Fruit fly (Drosophila melanogaster) whole organism, embryonic: ENCODE results near the gene Blm.
A peak's percentile ranks its signal among the peaks of the same experiment; 100 is the strongest.

Source experiments
- ATbp ChIP-seq: fragments of 200-800 bp; sonication (Bioruptor generic); optimal IDR thresholded peaks from 2 replicates; lab custom pipeline; 2017; ENCODE audit warnings: missing biosample characterization, mild to moderate bottlenecking, missing genetic modification characterization, missing genetic modification reagents
- Asciz ChIP-seq: fragments of 200-800 bp; sonication (Bioruptor generic); optimal IDR thresholded peaks from 2 replicates; lab custom pipeline; 2017; ENCODE audit warnings: missing biosample characterization, mild to moderate bottlenecking, missing genetic modification characterization, missing genetic modification reagents
- Bdp1 ChIP-seq: fragments of 200-800 bp; sonication (Bioruptor generic); optimal IDR thresholded peaks from 3 replicates; lab custom pipeline; 2016; ENCODE audit warnings: missing biosample characterization, missing genetic modification characterization
- CG10267 ChIP-seq: fragments of 200-800 bp; sonication (Bioruptor generic); optimal IDR thresholded peaks from 2 replicates; lab custom pipeline; 2018; ENCODE audit warnings: missing biosample characterization, mild to moderate bottlenecking, missing genetic modification characterization, moderate library complexity
- CG1233 ChIP-seq: fragments of 200-800 bp; sonication (Bioruptor generic); optimal IDR thresholded peaks from 4 replicates; lab custom pipeline; 2018; ENCODE audit warnings: missing biosample characterization, mild to moderate bottlenecking, missing genetic modification characterization
- CG13424 ChIP-seq: fragments of 200-800 bp; sonication (Bioruptor generic); optimal IDR thresholded peaks from 2 replicates; lab custom pipeline; 2019; ENCODE audit warnings: missing biosample characterization, mild to moderate bottlenecking, missing genetic modification characterization, moderate library complexity
- CG15073 ChIP-seq: fragments of 200-800 bp; sonication (Bioruptor generic); optimal IDR thresholded peaks from 2 replicates; lab custom pipeline; 2016; ENCODE audit warnings: missing biosample characterization, missing genetic modification characterization
- CG17186 ChIP-seq: fragments of 200-800 bp; sonication (Bioruptor generic); optimal IDR thresholded peaks from 3 replicates; lab custom pipeline; 2017; ENCODE audit warnings: missing biosample characterization, missing genetic modification reagents, missing genetic modification characterization
- CG18599 ChIP-seq: fragments of 200-800 bp; sonication (Bioruptor generic); optimal IDR thresholded peaks from 3 replicates; lab custom pipeline; 2017; ENCODE audit warnings: missing biosample characterization, missing genetic modification characterization, mild to moderate bottlenecking, moderate library complexity, missing genetic modification reagents
- CG30431 ChIP-seq: fragments of 200-800 bp; sonication (Bioruptor generic); optimal IDR thresholded peaks from 2 replicates; lab custom pipeline; 2017; ENCODE audit warnings: missing biosample characterization, missing genetic modification characterization
- CG5245 ChIP-seq: fragments of 200-800 bp; sonication (Bioruptor generic); optimal IDR thresholded peaks from 3 replicates; lab custom pipeline; 2016; ENCODE audit warnings: missing biosample characterization, missing genetic modification characterization
- CG5953 ChIP-seq: fragments of 200-800 bp; sonication (Bioruptor generic); IDR thresholded peaks from 2 replicates; pipeline ENCODE4 v1.3.6; 2022; ENCODE audit warnings: missing biosample characterization, missing genetic modification characterization
- CG6175 ChIP-seq: fragments of 200-800 bp; sonication (Bioruptor generic); IDR thresholded peaks from 3 replicates; pipeline ENCODE4 v1.3.6; 2022; ENCODE audit warnings: missing biosample characterization, missing genetic modification characterization
- CG6654 ChIP-seq: fragments of 200-800 bp; sonication (Bioruptor generic); optimal IDR thresholded peaks from 2 replicates; lab custom pipeline; 2017; ENCODE audit warnings: missing biosample characterization, mild to moderate bottlenecking, missing genetic modification characterization
- CG7357 ChIP-seq: fragments of 200-800 bp; sonication (Bioruptor generic); IDR thresholded peaks from 3 replicates; pipeline ENCODE4 v1.3.6; 2022; ENCODE audit warnings: missing biosample characterization, missing genetic modification characterization
- CG7745 ChIP-seq: fragments of 200-800 bp; sonication (Bioruptor generic); optimal IDR thresholded peaks from 2 replicates; lab custom pipeline; 2018; ENCODE audit warnings: missing biosample characterization, mild to moderate bottlenecking, missing genetic modification characterization, moderate library complexity
- CG7987 ChIP-seq: fragments of 200-800 bp; sonication (Bioruptor generic); optimal IDR thresholded peaks from 2 replicates; lab custom pipeline; 2018; ENCODE audit warnings: missing biosample characterization, mild to moderate bottlenecking, missing genetic modification characterization, moderate library complexity
- CG8290 ChIP-seq, 3 experiments: fragments of 200-800 bp; sonication (Bioruptor generic); optimal IDR thresholded peaks; 2 replicates each; lab custom pipeline; 2016 to 2019; ENCODE audit warnings: missing biosample characterization in 3 of 3, missing genetic modification characterization in 3 of 3, mild to moderate bottlenecking in 2 of 3, moderate library complexity in 1 of 3
- CrebB ChIP-seq: fragments of 200-800 bp; sonication (Bioruptor generic); optimal IDR thresholded peaks from 3 replicates; lab custom pipeline; 2018; ENCODE audit warnings: missing biosample characterization, mild to moderate bottlenecking, missing genetic modification characterization
- Dad ChIP-seq: fragments of 200-800 bp; sonication (Bioruptor generic); optimal IDR thresholded peaks from 3 replicates; lab custom pipeline; 2016; ENCODE audit warnings: missing biosample characterization, missing genetic modification characterization
- Dip2 ChIP-seq: fragments of 200-800 bp; sonication (Bioruptor generic); IDR thresholded peaks from 2 replicates; pipeline ENCODE4 v1.3.6; 2022; ENCODE audit warnings: missing biosample characterization, missing genetic modification characterization
- HHEX ChIP-seq: fragments of 200-800 bp; sonication (Bioruptor generic); optimal IDR thresholded peaks from 3 replicates; lab custom pipeline; 2017; ENCODE audit warnings: missing biosample characterization, mild to moderate bottlenecking, missing genetic modification characterization, missing genetic modification reagents
- Hr51 ChIP-seq, 2 experiments: fragments of 200-800 bp; sonication (Bioruptor generic); optimal IDR thresholded peaks; 2 replicates in 1 of 2; 3 replicates in 1 of 2; lab custom pipeline; 2016 to 2018; ENCODE audit warnings: missing biosample characterization in 2 of 2, missing genetic modification characterization in 2 of 2, mild to moderate bottlenecking in 1 of 2, moderate library complexity in 1 of 2
- Jarid2 ChIP-seq: fragments of 200-800 bp; sonication (Bioruptor generic); optimal IDR thresholded peaks from 3 replicates; lab custom pipeline; 2017; ENCODE audit warnings: mild to moderate bottlenecking, missing biosample characterization, missing genetic modification reagents, missing genetic modification characterization
- Myb ChIP-seq: fragments of 200-800 bp; sonication (Bioruptor generic); optimal IDR thresholded peaks from 2 replicates; lab custom pipeline; 2016; ENCODE audit warnings: missing biosample characterization, missing genetic modification characterization
- Ptx1 ChIP-seq: fragments of 200-800 bp; sonication (Bioruptor generic); IDR thresholded peaks from 2 replicates; pipeline ENCODE4 v1.3.6; 2022; ENCODE audit warnings: missing biosample characterization, missing genetic modification characterization
- Ravus ChIP-seq: fragments of 200-800 bp; sonication (Bioruptor generic); IDR thresholded peaks from 2 replicates; pipeline ENCODE4 v1.3.6; 2022; ENCODE audit warnings: missing biosample characterization, missing genetic modification characterization
- Sry-β ChIP-seq: fragments of 200-800 bp; sonication (Bioruptor generic); optimal IDR thresholded peaks from 2 replicates; lab custom pipeline; 2018; ENCODE audit warnings: missing biosample characterization, mild to moderate bottlenecking, missing genetic modification characterization, moderate library complexity
- Trl ChIP-seq, 3 experiments: fragments of >200 bp in 2 of 3; fragments of 200-800 bp in 1 of 3; sonication (Bioruptor generic) in 1 of 3; optimal IDR thresholded peaks; 2 replicates in 1 of 3; 3 replicates in 2 of 3; lab custom pipeline; 2016 to 2017; ENCODE audit warnings: missing biosample characterization in 1 of 3, missing genetic modification characterization in 1 of 3
- YL-1 ChIP-seq: fragments of 200-800 bp; sonication (Bioruptor generic); optimal IDR thresholded peaks from 3 replicates; lab custom pipeline; 2017; ENCODE audit warnings: missing biosample characterization, mild to moderate bottlenecking, missing genetic modification characterization
- ab ChIP-seq: fragments of 200-800 bp; sonication (Bioruptor generic); optimal IDR thresholded peaks from 2 replicates; lab custom pipeline; 2016; ENCODE audit warnings: missing biosample characterization, missing genetic modification characterization
- al ChIP-seq: fragments of 200-800 bp; sonication (Bioruptor generic); IDR thresholded peaks from 2 replicates; pipeline ENCODE4 v1.3.6; 2022; ENCODE audit warnings: missing biosample characterization, missing genetic modification characterization
- ara ChIP-seq: fragments of 200-800 bp; sonication (Bioruptor generic); IDR thresholded peaks from 2 replicates; pipeline ENCODE4 v1.3.6; 2022; ENCODE audit warnings: missing biosample characterization, missing genetic modification characterization
- az2 ChIP-seq: fragments of 200-800 bp; sonication (Bioruptor generic); optimal IDR thresholded peaks from 3 replicates; lab custom pipeline; 2016; ENCODE audit warnings: missing biosample characterization, missing genetic modification characterization
- bowl ChIP-seq: fragments of 200-800 bp; sonication (Bioruptor generic); IDR thresholded peaks from 2 replicates; pipeline ENCODE4 v1.3.6; 2022; ENCODE audit warnings: missing biosample characterization, missing genetic modification characterization
- cad ChIP-seq: fragments of >200 bp; optimal IDR thresholded peaks from 2 replicates; lab custom pipeline; 2017; ENCODE audit warnings: missing biosample characterization, missing genetic modification characterization
- en ChIP-seq: fragments of 200-800 bp; sonication (Bioruptor generic); optimal IDR thresholded peaks from 2 replicates; lab custom pipeline; 2016; ENCODE audit warnings: missing biosample characterization, missing genetic modification characterization
- ftz-f1 ChIP-seq: fragments of 200-800 bp; sonication (Bioruptor generic); optimal IDR thresholded peaks from 2 replicates; lab custom pipeline; 2016; ENCODE audit warnings: missing biosample characterization, missing genetic modification characterization
- jing ChIP-seq: fragments of 200-800 bp; sonication (Bioruptor generic); optimal IDR thresholded peaks from 2 replicates; lab custom pipeline; 2018; ENCODE audit warnings: missing biosample characterization, mild to moderate bottlenecking, missing genetic modification characterization
- jumu ChIP-seq: fragments of 200-800 bp; sonication (Bioruptor generic); optimal IDR thresholded peaks from 3 replicates; lab custom pipeline; 2016; ENCODE audit warnings: missing biosample characterization, missing genetic modification characterization
- knrl ChIP-seq: fragments of 200-800 bp; sonication (Bioruptor generic); IDR thresholded peaks from 3 replicates; pipeline ENCODE4 v1.3.6; 2022; ENCODE audit warnings: missing biosample characterization, missing genetic modification characterization; ENCODE audit not compliant: partially characterized antibody
- nmo ChIP-seq: fragments of 200-800 bp; sonication (Bioruptor generic); optimal IDR thresholded peaks from 2 replicates; lab custom pipeline; 2018; ENCODE audit warnings: missing biosample characterization, mild to moderate bottlenecking, missing genetic modification characterization, moderate library complexity
- pum ChIP-seq: fragments of 200-800 bp; sonication (Bioruptor generic); optimal IDR thresholded peaks from 2 replicates; lab custom pipeline; 2016; ENCODE audit warnings: missing biosample characterization, missing genetic modification characterization
- ro ChIP-seq: fragments of 200-800 bp; sonication (Bioruptor generic); IDR thresholded peaks from 2 replicates; pipeline ENCODE4 v1.3.6; 2022; ENCODE audit warnings: missing biosample characterization, missing genetic modification characterization
- row ChIP-seq: fragments of 200-800 bp; sonication (Bioruptor generic); IDR thresholded peaks from 3 replicates; pipeline ENCODE4 v1.3.6; 2022; ENCODE audit warnings: missing biosample characterization, missing genetic modification characterization
- sisA ChIP-seq: fragments of 200-800 bp; sonication (Bioruptor generic); IDR thresholded peaks from 2 replicates; pipeline ENCODE4 v1.3.6; 2022; ENCODE audit warnings: missing biosample characterization, missing genetic modification characterization
- sqz ChIP-seq: fragments of 200-800 bp; sonication (Bioruptor generic); optimal IDR thresholded peaks from 3 replicates; lab custom pipeline; 2018; ENCODE audit warnings: missing biosample characterization, mild to moderate bottlenecking, missing genetic modification characterization
- trh ChIP-seq: fragments of 200-800 bp; sonication (Bioruptor generic); optimal IDR thresholded peaks from 2 replicates; lab custom pipeline; 2016; ENCODE audit warnings: missing biosample characterization, missing genetic modification characterization
- unc-4 ChIP-seq: fragments of 200-800 bp; sonication (Bioruptor generic); IDR thresholded peaks from 2 replicates; pipeline ENCODE4 v1.3.6; 2022; ENCODE audit warnings: missing biosample characterization, missing genetic modification characterization; ENCODE audit not compliant: partially characterized antibody

Blm gene

dm6 chr3R:11786695-11787226 is 45.2 kb upstream of the Blm start, which contains the start of the genes prd1 and HisCl1 (continued):
- peak; percentile 85 for TF ChIP-seq Myb (GFP tag; lab: Kevin White, UChicago)
- TF ChIP-seq pum: peak; percentile 43
- TF ChIP-seq ATbp (GFP tag; lab: Kevin White, UChicago): peak; percentile 39
- peak; percentile 40 for TF ChIP-seq CG6654 (GFP tag; lab: Kevin White, UChicago)
- no peak for TF ChIP-seq cad
- peak; percentile 58 for TF ChIP-seq Dad (GFP tag; lab: Kevin White, UChicago)
- peak; percentile 35 for TF ChIP-seq CG30431 (GFP tag; lab: Kevin White, UChicago)
- TF ChIP-seq CG1233 (GFP tag; lab: Kevin White, UChicago): no peak
- TF ChIP-seq Ptx1: peak; percentile 76
- peak; percentile 34 for TF ChIP-seq trh (GFP tag; lab: Kevin White, UChicago)
- peak; percentile 94 for TF ChIP-seq row (GFP tag; lab: Robert Waterston, UW)
- peak; percentile 3 for TF ChIP-seq jing (GFP tag; lab: Kevin White, UChicago)
- TF ChIP-seq CG5953: no peak
- TF ChIP-seq CG17186 (GFP tag; lab: Kevin White, UChicago): peak; percentile 84
- TF ChIP-seq CG7745: no peak
- no peak for TF ChIP-seq Jarid2
- no peak for TF ChIP-seq CG15073 (GFP tag; lab: Kevin White, UChicago)
- TF ChIP-seq knrl (GFP tag; lab: Robert Waterston, UW): 0 out of 3 replicates have a peak, but pooled peaks have one; percentile 26
- TF ChIP-seq Bdp1: peak; percentile 36
- no peak for TF ChIP-seq ara (GFP tag; lab: Robert Waterston, UW)
- no peak for TF ChIP-seq Trl (optimal IDR thresholded peaks at IDR 0.05; lab: Kevin White, UChicago)
- TF ChIP-seq Trl (GFP tag; optimal IDR thresholded peaks at IDR 0.05; lab: Kevin White, UChicago): peak; percentile 65
- peak; percentile 66 for TF ChIP-seq sisA
- peak; percentile 64 for TF ChIP-seq az2 (GFP tag; lab: Kevin White, UChicago)
- peak; percentile 67 for TF ChIP-seq ftz-f1
- TF ChIP-seq CrebB (tag; lab: Kevin White, UChicago): no peak
- peak; percentile 84 for TF ChIP-seq YL-1 (GFP tag; lab: Kevin White, UChicago)
- TF ChIP-seq ro (GFP tag; lab: Robert Waterston, UW): no peak
- TF ChIP-seq Hr51 (GFP tag; optimal IDR thresholded peaks at IDR 0.05; lab: Kevin White, UChicago): peak in 1 of 2 experiments; percentile 43
- TF ChIP-seq Asciz (GFP tag; lab: Kevin White, UChicago): no peak
- peak; percentile 66 for TF ChIP-seq al (GFP tag; lab: Robert Waterston, UW)
- no peak for TF ChIP-seq CG18599
- TF ChIP-seq CG5245: peak; percentile 9
- peak; percentile 70 for TF ChIP-seq CG7987 (GFP tag; lab: Kevin White, UChicago)
- TF ChIP-seq Sry-β (GFP tag; lab: Kevin White, UChicago): peak; percentile 55
- TF ChIP-seq Dip2 (GFP tag; lab: Robert Waterston, UW): no peak
- TF ChIP-seq CG7357 (GFP tag; lab: Robert Waterston, UW): no peak
- TF ChIP-seq Ravus (GFP tag; lab: Robert Waterston, UW): no peak
- TF ChIP-seq nmo (GFP tag; lab: Kevin White, UChicago): peak; percentile 89
- peak; percentile 37 for TF ChIP-seq jumu (GFP tag; lab: Kevin White, UChicago)
- no peak for TF ChIP-seq ab (GFP tag; lab: Kevin White, UChicago)
- TF ChIP-seq unc-4: 0 out of 2 replicates have a peak, but pooled peaks have one; percentile 22
- TF ChIP-seq CG13424 (tag; lab: Kevin White, UChicago): peak; percentile 71
- TF ChIP-seq bowl (GFP tag; lab: Robert Waterston, UW): no peak
- peak; percentile 81 for TF ChIP-seq sqz (GFP tag; lab: Kevin White, UChicago)
- TF ChIP-seq CG10267 (tag; lab: Kevin White, UChicago): peak; percentile 71
- TF ChIP-seq CG6175 (GFP tag; lab: Robert Waterston, UW): no peak
- peak; percentile 37 for TF ChIP-seq en (GFP tag; lab: Kevin White, UChicago)
- TF ChIP-seq HHEX (GFP tag; lab: Kevin White, UChicago): peak; percentile 76
- TF ChIP-seq CG8290 (GFP tag; optimal IDR thresholded peaks at IDR 0.05; lab: Kevin White, UChicago): peak; percentile 4
- no peak for TF ChIP-seq CG8290 (tag; optimal IDR thresholded peaks at IDR 0.05; lab: Kevin White, UChicago)
